Fruit fly (Drosophila melanogaster): ENCODE results near the gene RpS6.
A peak's percentile ranks its signal among the peaks of the same experiment; 100 is the strongest.

The RpS6 gene

dm6 chrX:7901153-7902038 lies at the start of gene RpS6, which contains the start of gene bys:
Gene RpS6, minus strand, starts transcription at chrX:7901331.
Gene bys, plus strand, starts transcription at chrX:7901880.
- TF ChIP-seq CTCF (optimal IDR thresholded peaks at IDR 0.05) (peak in 1 of 2 experiments; percentile 2), CG8478 (optimal IDR thresholded peaks at IDR 0.05) (no peak)

- TF ChIP-seq CTCF (optimal IDR thresholded peaks at IDR 0.05): no peak
Observed at dm6 chrX:7946858-7947313, 45.8 kb upstream of the RpS6 start, which contains the start of gene orion. Gene orion, minus strand, starts transcription at chrX:7946908.

dm6 chrX:7944772-7945722 lies 43.9 kb upstream of the RpS6 start:
- TF ChIP-seq CG8478 (optimal IDR thresholded peaks at IDR 0.05) (no peak), CTCF (optimal IDR thresholded peaks at IDR 0.05) (no peak)

- TF ChIP-seq CTCF (optimal IDR thresholded peaks at IDR 0.05) (no peak), CG8478 (optimal IDR thresholded peaks at IDR 0.05) (no peak)
Observed at dm6 chrX:7944151-7944713, 43.1 kb upstream of the RpS6 start.

dm6 chrX:7938482-7938804 lies 37.3 kb upstream of the RpS6 start:
- TF ChIP-seq CTCF (optimal IDR thresholded peaks at IDR 0.05) (no peak), CG8478 (optimal IDR thresholded peaks at IDR 0.05) (no peak)

- no peak for TF ChIP-seq CTCF (optimal IDR thresholded peaks at IDR 0.05)
Observed at dm6 chrX:7937588-7938481, 36.7 kb upstream of the RpS6 start.

- TF ChIP-seq CG8478 (optimal IDR thresholded peaks at IDR 0.05) (no peak), CTCF (optimal IDR thresholded peaks at IDR 0.05) (no peak)
Observed at dm6 chrX:7935798-7936572, 34.9 kb upstream of the RpS6 start, which contains the start of gene Ubr3. Gene Ubr3, plus strand, starts transcription at chrX:7935896.

dm6 chrX:7934679-7935078 lies 33.5 kb upstream of the RpS6 start, which contains the start of gene RpS14b:
Gene RpS14b, plus strand, starts transcription at chrX:7934898.
- TF ChIP-seq CG8478 (optimal IDR thresholded peaks at IDR 0.05) (no peak), CTCF (optimal IDR thresholded peaks at IDR 0.05) (peak in 1 of 2 experiments; percentile 15)

dm6 chrX:7933210-7933915 lies 32.2 kb upstream of the RpS6 start, which contains the start of the genes Dhdds and RpS14a:
Gene Dhdds, minus strand, starts transcription at chrX:7933351.
Gene RpS14a, plus strand, starts transcription at chrX:7933742.
- no peak for TF ChIP-seq CG8478 (optimal IDR thresholded peaks at IDR 0.05)
- peak in 1 of 2 experiments; percentile 34 for TF ChIP-seq CTCF (optimal IDR thresholded peaks at IDR 0.05)

- TF ChIP-seq CTCF (optimal IDR thresholded peaks at IDR 0.05) (no peak), CG8478 (optimal IDR thresholded peaks at IDR 0.05) (no peak)
Observed at dm6 chrX:7931028-7931549, 30.0 kb upstream of the RpS6 start, which contains the start of gene mahe. Gene mahe, minus strand, starts transcription at chrX:7931382.

dm6 chrX:7930236-7931027 lies 29.3 kb upstream of the RpS6 start:
- TF ChIP-seq CG8478 (optimal IDR thresholded peaks at IDR 0.05) (no peak), CTCF (optimal IDR thresholded peaks at IDR 0.05) (no peak)
